Fruit fly (Drosophila melanogaster): Measurements from ENCODE around the gene CG4022.

The CG4022 gene

dm6 chr3L:9446731-9447238 lies 36.2 kb upstream of the CG4022 start, which contains the start of gene CG3529 (continued):
- TF ChIP-seq Ptx1 (GFP tag; IDR thresholded peaks at IDR 0.05) (no peak), klu (GFP tag; IDR thresholded peaks at IDR 0.05) (peak; percentile 72), Gug (GFP tag; IDR thresholded peaks at IDR 0.05) (no peak), CG5245 (GFP tag; optimal IDR thresholded peaks at IDR 0.05) (no peak), caup (GFP tag; optimal IDR thresholded peaks at IDR 0.05; ENCODE audit: severe bottlenecking) (peak; percentile 53), CG9727 (GFP tag; optimal IDR thresholded peaks at IDR 0.05) (peak; percentile 40), her (GFP tag; optimal IDR thresholded peaks at IDR 0.05) (peak; percentile 78), chn (GFP tag; optimal IDR thresholded peaks at IDR 0.05) (peak; percentile 79), CG11456 (GFP tag; IDR thresholded peaks at IDR 0.05) (no peak), bab2 (GFP tag; optimal IDR thresholded peaks at IDR 0.05) (no peak), nerfin-2 (GFP tag; IDR thresholded peaks at IDR 0.05; ENCODE audit: partially characterized antibody) (0 out of 2 replicates have a peak, but pooled peaks have one; percentile 26), CG17186 (GFP tag; optimal IDR thresholded peaks at IDR 0.05) (peak; percentile 6), CG2116 (GFP tag; optimal IDR thresholded peaks at IDR 0.05) (peak; percentile 53), CG5180 (GFP tag; optimal IDR thresholded peaks at IDR 0.05) (peak; percentile 45), Xrp1 (GFP tag; IDR thresholded peaks at IDR 0.05) (no peak), nerfin-1 (tag; optimal IDR thresholded peaks at IDR 0.05) (peak; percentile 87), Jarid2 (GFP tag; optimal IDR thresholded peaks at IDR 0.05) (no peak), Spps (tag; optimal IDR thresholded peaks at IDR 0.05) (peak; percentile 9), CG3065 (GFP tag; optimal IDR thresholded peaks at IDR 0.05) (no peak), CG7556 (GFP tag; optimal IDR thresholded peaks at IDR 0.05) (no peak), Dek (tag; optimal IDR thresholded peaks at IDR 0.05) (peak; percentile 39), NC2β (GFP tag; optimal IDR thresholded peaks at IDR 0.05) (peak; percentile 44), HLH3B (GFP tag; IDR thresholded peaks at IDR 0.05) (no peak), br (optimal IDR thresholded peaks at IDR 0.05) (no peak), CG34422 (GFP tag; IDR thresholded peaks at IDR 0.05) (peak; percentile 44; the same call in 1 of the 3 replicates), CTCF (GFP tag; optimal IDR thresholded peaks at IDR 0.05) (peak; percentile 3), Nf-YC (tag; optimal IDR thresholded peaks at IDR 0.05) (peak; percentile 31), CG10959 (GFP tag; IDR thresholded peaks at IDR 0.05) (no peak), CG9609 (GFP tag; optimal IDR thresholded peaks at IDR 0.05) (no peak), slp2 (GFP tag; optimal IDR thresholded peaks at IDR 0.05) (peak; percentile 17), jumu (GFP tag; optimal IDR thresholded peaks at IDR 0.05) (no peak), CG11504 (tag; optimal IDR thresholded peaks at IDR 0.05) (peak; percentile 45), CG17359 (tag; optimal IDR thresholded peaks at IDR 0.05) (peak; percentile 13), Bgb (GFP tag; IDR thresholded peaks at IDR 0.05; ENCODE audit: partially characterized antibody) (no peak; the same call in 1 of the 2 replicates), CG1603 (tag; optimal IDR thresholded peaks at IDR 0.05) (peak; percentile 57), unpg (GFP tag; optimal IDR thresholded peaks at IDR 0.05) (no peak), CG3847 (GFP tag; IDR thresholded peaks at IDR 0.05) (peak; percentile 48; the same call in 1 of the 2 replicates), CG12769 (tag; optimal IDR thresholded peaks at IDR 0.05) (peak; percentile 21), CG6765 (GFP tag; optimal IDR thresholded peaks at IDR 0.05) (peak; percentile 28), Lim3 (GFP tag; IDR thresholded peaks at IDR 0.05) (no peak), bcd (GFP tag; optimal IDR thresholded peaks at IDR 0.05) (peak; percentile 27), ewg (GFP tag; optimal IDR thresholded peaks at IDR 0.05) (peak; percentile 14), CG14667 (GFP tag; IDR thresholded peaks at IDR 0.05) (no peak), sisA (GFP tag; IDR thresholded peaks at IDR 0.05) (no peak), Fer2 (tag; optimal IDR thresholded peaks at IDR 0.05) (no peak), Gsc (GFP tag; IDR thresholded peaks at IDR 0.05) (no peak), CG10462 (GFP tag; optimal IDR thresholded peaks at IDR 0.05) (no peak), az2 (GFP tag; optimal IDR thresholded peaks at IDR 0.05) (peak; percentile 10), B-H1 (GFP tag; IDR thresholded peaks at IDR 0.05) (no peak), Hey (tag; optimal IDR thresholded peaks at IDR 0.05) (no peak), ttk (GFP tag; IDR thresholded peaks at IDR 0.05) (peak; percentile 23; the same call in 1 of the 2 replicates), repo (GFP tag; optimal IDR thresholded peaks at IDR 0.05) (peak; percentile 25)

All from whole organism, embryonic.